Worm (Caenorhabditis elegans) whole organism, L4/young adult: ENCODE results near the gene fbxb-107.

Experiments used
- dao-5 ChIP-seq: sonication (generic microtip); optimal IDR thresholded peaks from 2 replicates; lab custom pipeline; 2016; ENCODE audit warnings: missing genotype, missing genetic modification characterization, moderate library complexity, missing compliant biosample characterization
- him-1 ChIP-seq: sonication (generic microtip); optimal IDR thresholded peaks from 2 replicates; lab custom pipeline; 2016; ENCODE audit warnings: missing genotype, missing genetic modification reagents, missing genetic modification characterization, missing compliant biosample characterization

- TF ChIP-seq dao-5 (tag; lab: Kevin White, UChicago) = no peak
- TF ChIP-seq him-1 = no peak
Measured at ce11 chrII:2736938-2737337, 21.6 kb upstream of the fbxb-107 start.
